Fruit fly (Drosophila melanogaster): Measurements from ENCODE around the gene CG6118.

CG6118 gene

dm6 chr3R:15437458-15438414 lies 3.2 kb upstream of the CG6118 start (continued):
- TF ChIP-seq chinmo (GFP tag; IDR thresholded peaks at IDR 0.05; ENCODE audit: partially characterized antibody), result 0 out of 4 replicates have a peak, but pooled peaks have one; percentile 56
- TF ChIP-seq pita (GFP tag; optimal IDR thresholded peaks at IDR 0.05), result peak; percentile 63
- no peak for TF ChIP-seq CG13123 (GFP tag; optimal IDR thresholded peaks at IDR 0.05)
- TF ChIP-seq trem (tag; optimal IDR thresholded peaks at IDR 0.05), result peak; percentile 28
- TF ChIP-seq ci (GFP tag; IDR thresholded peaks at IDR 0.05), result peak; percentile 43; the same call in 1 of the 3 replicates
- TF ChIP-seq CG2199 (GFP tag; IDR thresholded peaks at IDR 0.05), result peak; percentile 70; the same call in 2 of the 3 replicates
- no peak for TF ChIP-seq CG4854 (GFP tag; optimal IDR thresholded peaks at IDR 0.05)
- TF ChIP-seq salm (tag; optimal IDR thresholded peaks at IDR 0.05), result no peak
- TF ChIP-seq Opbp (GFP tag; IDR thresholded peaks at IDR 0.05; ENCODE audit: partially characterized antibody), result peak; percentile 53; the same call in 1 of the 3 replicates
- TF ChIP-seq CG34376 (GFP tag; optimal IDR thresholded peaks at IDR 0.05), result no peak
- TF ChIP-seq Med (GFP tag), result peak; percentile 68
- TF ChIP-seq zen (tag; optimal IDR thresholded peaks at IDR 0.05), result peak; percentile 39
- peak; percentile 3 for TF ChIP-seq Bteb2 (GFP tag; optimal IDR thresholded peaks at IDR 0.05)
- no peak for TF ChIP-seq tll (GFP tag; optimal IDR thresholded peaks at IDR 0.05)
- TF ChIP-seq pros (GFP tag; optimal IDR thresholded peaks at IDR 0.05), result peak; percentile 83
- TF ChIP-seq Deaf1 (tag; optimal IDR thresholded peaks at IDR 0.05), result peak; percentile 26
- TF ChIP-seq chif (GFP tag; optimal IDR thresholded peaks at IDR 0.05), result peak in 1 of 2 experiments; percentile 25
- TF ChIP-seq CG17802 (tag; optimal IDR thresholded peaks at IDR 0.05), result no peak
- no peak for TF ChIP-seq ara (GFP tag; IDR thresholded peaks at IDR 0.05)

dm6 chr3R:15436799-15437198 lies 2.3 kb upstream of the CG6118 start:
- TF ChIP-seq pnt (GFP tag; optimal IDR thresholded peaks at IDR 0.05), result no peak
- TF ChIP-seq Blimp-1 (GFP tag; optimal IDR thresholded peaks at IDR 0.05), result peak; percentile 86

- TF ChIP-seq pfk (GFP tag; optimal IDR thresholded peaks at IDR 0.05) (no peak), Ets65A (GFP tag) (peak; percentile 55), vvl (GFP tag; IDR thresholded peaks at IDR 0.05) (peak; percentile 31; the same call in 1 of the 2 replicates), CG10431 (GFP tag; optimal IDR thresholded peaks at IDR 0.05) (peak; percentile 79), CG4820 (GFP tag; optimal IDR thresholded peaks at IDR 0.05) (no peak), sob (GFP tag; IDR thresholded peaks at IDR 0.05) (no peak), Ada2b (GFP tag; IDR thresholded peaks at IDR 0.05) (no peak), CG13775 (GFP tag; optimal IDR thresholded peaks at IDR 0.05) (no peak), kni (GFP tag; optimal IDR thresholded peaks at IDR 0.05) (peak; percentile 43), Dip2 (GFP tag; IDR thresholded peaks at IDR 0.05) (no peak), tup (GFP tag; optimal IDR thresholded peaks at IDR 0.05) (no peak), CG6175 (GFP tag; IDR thresholded peaks at IDR 0.05) (0 out of 3 replicates have a peak, but pooled peaks have one; percentile 11), CG5180 (GFP tag; optimal IDR thresholded peaks at IDR 0.05) (peak; percentile 64), Blimp-1 (GFP tag; optimal IDR thresholded peaks at IDR 0.05) (peak; percentile 88), Deaf1 (tag; optimal IDR thresholded peaks at IDR 0.05) (peak; percentile 19), Drgx (GFP tag; IDR thresholded peaks at IDR 0.05) (no peak)
Measured at dm6 chr3R:15433340-15433945, 1.1 kb downstream of the CG6118 start.

Data from whole organism, embryonic.